Fruit fly (Drosophila melanogaster): ENCODE data around the gene Tom40.

dm6 chrX:7744036-7744435 is 7.3 kb downstream of the Tom40 start:
- TF ChIP-seq CG7368 (GFP tag; optimal IDR thresholded peaks at IDR 0.05) = no peak
- no peak for TF ChIP-seq ss (GFP tag; optimal IDR thresholded peaks at IDR 0.05)
- no peak for TF ChIP-seq lz (GFP tag; optimal IDR thresholded peaks at IDR 0.05)
- no peak for TF ChIP-seq CG9139 (GFP tag; optimal IDR thresholded peaks at IDR 0.05)
- no peak for TF ChIP-seq fd85E (GFP tag; optimal IDR thresholded peaks at IDR 0.05)
- TF ChIP-seq Gug (GFP tag; IDR thresholded peaks at IDR 0.05) = no peak
- TF ChIP-seq Ets21C (GFP tag; optimal IDR thresholded peaks at IDR 0.05) = no peak
- TF ChIP-seq Hr38 (GFP tag; optimal IDR thresholded peaks at IDR 0.05) = no peak
- no peak for TF ChIP-seq CG15336 (GFP tag; IDR thresholded peaks at IDR 0.05)
- TF ChIP-seq CG8632 (GFP tag; optimal IDR thresholded peaks at IDR 0.05) = no peak
- no peak for TF ChIP-seq eg (GFP tag; IDR thresholded peaks at IDR 0.05)
- TF ChIP-seq CG10631 (GFP tag; optimal IDR thresholded peaks at IDR 0.05) = no peak
- TF ChIP-seq CG16779 (tag; optimal IDR thresholded peaks at IDR 0.05) = no peak
